Worm (Caenorhabditis elegans): ENCODE results near the gene cec-1.
A peak's percentile ranks its signal among the peaks of the same experiment; 100 is the strongest.

Gene cec-1

ce11 chrIII:8405449-8405962 lies 20.6 kb upstream of the cec-1 start, which contains the start of the genes ubxn-4 and cyy-1:
ubxn-4 (minus strand) TSS chrIII:8405562.
cyy-1 (plus strand) TSS chrIII:8405874.
- TF ChIP-seq lsy-2 (tag; optimal IDR thresholded peaks at IDR 0.05) (peak; percentile 42), M03D4.4 (tag; optimal IDR thresholded peaks at IDR 0.05) (no peak), ces-1 (GFP tag; optimal IDR thresholded peaks at IDR 0.05) (peak; percentile 42), mep-1 (tag; optimal IDR thresholded peaks at IDR 0.05) (peak; percentile 44)

- TF ChIP-seq unc-39 (tag; optimal IDR thresholded peaks at IDR 0.05), result no peak
- no peak for TF ChIP-seq tbx-8 (GFP tag; optimal IDR thresholded peaks at IDR 0.05)
- no peak for TF ChIP-seq elt-1 (tag; optimal IDR thresholded peaks at IDR 0.05; ENCODE audit: borderline replicate concordance, insufficient read depth)
- TF ChIP-seq sem-2 (GFP tag; optimal IDR thresholded peaks at IDR 0.05), result no peak
- no peak for TF ChIP-seq mep-1 (tag; optimal IDR thresholded peaks at IDR 0.05)
- no peak for TF ChIP-seq bed-3 (GFP tag; optimal IDR thresholded peaks at IDR 0.05)
- TF ChIP-seq pha-4 (tag; optimal IDR thresholded peaks at IDR 0.05), result no peak
- TF ChIP-seq lin-32 (GFP tag; optimal IDR thresholded peaks at IDR 0.05), result no peak
- TF ChIP-seq ztf-11 (tag; optimal IDR thresholded peaks at IDR 0.05), result no peak
- no peak for TF ChIP-seq M03D4.4 (tag; optimal IDR thresholded peaks at IDR 0.05)
Measured at ce11 chrIII:8409166-8409565, 17.0 kb upstream of the cec-1 start, which contains the start of gene ZK353.9. ZK353.9 (plus strand) TSS chrIII:8409496.

- TF ChIP-seq pha-4 (tag; optimal IDR thresholded peaks at IDR 0.05) (no peak), lsy-2 (tag; optimal IDR thresholded peaks at IDR 0.05) (no peak), nhr-12 (tag; optimal IDR thresholded peaks at IDR 0.05) (no peak), unc-62 (GFP tag; optimal IDR thresholded peaks at IDR 0.05) (peak; percentile 50), elt-3 (tag; optimal IDR thresholded peaks at IDR 0.05) (no peak), lin-32 (GFP tag; optimal IDR thresholded peaks at IDR 0.05) (no peak)
Measured at ce11 chrIII:8410747-8411146, 15.4 kb upstream of the cec-1 start.

DNA sequence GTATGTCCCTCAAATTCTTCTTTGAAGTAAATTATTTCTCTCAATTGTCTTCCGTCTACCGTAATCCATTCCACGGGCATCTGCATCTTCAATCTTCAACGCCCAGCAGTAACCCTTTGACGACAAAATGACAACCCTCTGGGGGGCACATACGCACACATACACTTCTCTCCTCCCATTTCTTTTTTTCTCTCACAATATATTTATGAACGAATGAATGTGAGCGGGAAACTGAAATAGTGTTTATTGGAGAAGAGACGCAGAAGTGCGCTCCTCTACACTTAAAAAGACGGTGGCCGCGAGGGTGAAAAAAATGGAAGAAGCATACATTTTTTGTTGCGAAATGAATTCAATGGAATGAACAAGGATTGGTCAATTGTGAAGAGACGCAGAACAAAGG lies 14.2 kb upstream of the cec-1 start:
- no peak for TF ChIP-seq sem-2 (GFP tag; optimal IDR thresholded peaks at IDR 0.05)
- peak; percentile 74 for TF ChIP-seq mep-1 (tag; optimal IDR thresholded peaks at IDR 0.05)
- no peak for TF ChIP-seq elt-3 (tag; optimal IDR thresholded peaks at IDR 0.05)
- TF ChIP-seq elt-1 (tag; optimal IDR thresholded peaks at IDR 0.05; ENCODE audit: borderline replicate concordance, insufficient read depth), result no peak
- no peak for TF ChIP-seq blmp-1 (tag; optimal IDR thresholded peaks at IDR 0.05)
- no peak for TF ChIP-seq snpc-4 (tag; optimal IDR thresholded peaks at IDR 0.05)
- TF ChIP-seq bed-3 (GFP tag; optimal IDR thresholded peaks at IDR 0.05), result no peak
- no peak for TF ChIP-seq cnd-1 (tag; optimal IDR thresholded peaks at IDR 0.05)
- TF ChIP-seq nhr-76 (tag; optimal IDR thresholded peaks at IDR 0.05), result no peak
- TF ChIP-seq drap-1 (GFP tag; optimal IDR thresholded peaks at IDR 0.05), result peak; percentile 5
- TF ChIP-seq mls-2 (tag; optimal IDR thresholded peaks at IDR 0.05), result peak; percentile 62
- no peak for TF ChIP-seq zip-8 (tag; optimal IDR thresholded peaks at IDR 0.05)
- TF ChIP-seq nhr-237 (tag; optimal IDR thresholded peaks at IDR 0.05), result peak; percentile 47
- TF ChIP-seq ztf-11 (tag; optimal IDR thresholded peaks at IDR 0.05), result no peak
- no peak for TF ChIP-seq ceh-43 (GFP tag; optimal IDR thresholded peaks at IDR 0.05)
- no peak for TF ChIP-seq flh-1 (GFP tag; optimal IDR thresholded peaks at IDR 0.05)
- TF ChIP-seq M03D4.4 (tag; optimal IDR thresholded peaks at IDR 0.05), result no peak
- peak; percentile 80 for TF ChIP-seq lsy-2 (tag; optimal IDR thresholded peaks at IDR 0.05)
- no peak for TF ChIP-seq nhr-28 (tag; optimal IDR thresholded peaks at IDR 0.05)
- TF ChIP-seq ceh-83 (GFP tag; optimal IDR thresholded peaks at IDR 0.05), result no peak
- peak; percentile 90 for TF ChIP-seq unc-62 (GFP tag; optimal IDR thresholded peaks at IDR 0.05)
- no peak for TF ChIP-seq mab-5 (tag; optimal IDR thresholded peaks at IDR 0.05)
- TF ChIP-seq nhr-2 (tag; optimal IDR thresholded peaks at IDR 0.05), result peak; percentile 30
- TF ChIP-seq hlh-1 (tag; optimal IDR thresholded peaks at IDR 0.05), result peak; percentile 70
- TF ChIP-seq ces-1 (GFP tag; optimal IDR thresholded peaks at IDR 0.05), result peak; percentile 77
- TF ChIP-seq pha-4 (tag; optimal IDR thresholded peaks at IDR 0.05), result no peak
- TF ChIP-seq unc-39 (tag; optimal IDR thresholded peaks at IDR 0.05), result no peak
- TF ChIP-seq nhr-12 (tag; optimal IDR thresholded peaks at IDR 0.05), result no peak
- TF ChIP-seq ham-2 (GFP tag; optimal IDR thresholded peaks at IDR 0.05), result peak; percentile 30
- no peak for TF ChIP-seq lin-13 (tag; optimal IDR thresholded peaks at IDR 0.05)
- peak; percentile 31 for TF ChIP-seq unc-120 (tag; optimal IDR thresholded peaks at IDR 0.05; ENCODE audit: poor library complexity, severe bottlenecking)
- peak; percentile 46 for TF ChIP-seq sptf-1 (tag; optimal IDR thresholded peaks at IDR 0.05)
- TF ChIP-seq tbx-8 (GFP tag; optimal IDR thresholded peaks at IDR 0.05), result no peak
- no peak for TF ChIP-seq lin-32 (GFP tag; optimal IDR thresholded peaks at IDR 0.05)
- no peak for TF ChIP-seq ceh-39 (tag; optimal IDR thresholded peaks at IDR 0.05)
